Fruit fly (Drosophila melanogaster): Measurements from ENCODE around the gene CG14304.
A peak's percentile ranks its signal among the peaks of the same experiment; 100 is the strongest.

CG14304 gene

dm6 chr3R:18624541-18624940 is 3.4 kb upstream of the CG14304 start:
- TF ChIP-seq dmrt99B (tag; optimal IDR thresholded peaks at IDR 0.05) (peak; percentile 11), Hey (tag; optimal IDR thresholded peaks at IDR 0.05) (no peak), bsh (GFP tag; optimal IDR thresholded peaks at IDR 0.05) (peak in 1 of 2 experiments; percentile 11), vvl (GFP tag; IDR thresholded peaks at IDR 0.05) (0 out of 2 replicates have a peak, but pooled peaks have one; percentile 21), CG9817 (tag; optimal IDR thresholded peaks at IDR 0.05) (no peak), Fer1 (GFP tag; optimal IDR thresholded peaks at IDR 0.05) (no peak), CG8765 (GFP tag; IDR thresholded peaks at IDR 0.05) (no peak), Drgx (GFP tag; IDR thresholded peaks at IDR 0.05) (peak; percentile 66), sens (GFP tag) (peak; percentile 9), Pdp1 (GFP tag; optimal IDR thresholded peaks at IDR 0.05) (no peak), Sox102F (GFP tag; optimal IDR thresholded peaks at IDR 0.05) (peak; percentile 11), Aef1 (GFP tag; IDR thresholded peaks at IDR 0.05) (no peak), CG11504 (tag; optimal IDR thresholded peaks at IDR 0.05) (peak; percentile 5), tx (GFP tag; optimal IDR thresholded peaks at IDR 0.05) (no peak), CG6689 (GFP tag; IDR thresholded peaks at IDR 0.05) (0 out of 2 replicates have a peak, but pooled peaks have one; percentile 13), Dp (GFP tag; optimal IDR thresholded peaks at IDR 0.05) (no peak), gem (tag; optimal IDR thresholded peaks at IDR 0.05) (peak; percentile 25), CG9609 (GFP tag; optimal IDR thresholded peaks at IDR 0.05) (no peak)

dm6 chr3R:18619451-18619942 is 1.6 kb downstream of the CG14304 start:
- TF ChIP-seq H2.0 (GFP tag; IDR thresholded peaks at IDR 0.05), result no peak
- no peak for TF ChIP-seq Oaz (GFP tag; IDR thresholded peaks at IDR 0.05)
- peak in 1 of 2 experiments; percentile 4 for TF ChIP-seq bsh (GFP tag; optimal IDR thresholded peaks at IDR 0.05)
- peak; percentile 44 for TF ChIP-seq CG13775 (GFP tag; optimal IDR thresholded peaks at IDR 0.05)

- TF ChIP-seq MBD-R2 (GFP tag; IDR thresholded peaks at IDR 0.05) (no peak), fd96Cb (tag; optimal IDR thresholded peaks at IDR 0.05) (no peak), amos (GFP tag; IDR thresholded peaks at IDR 0.05; ENCODE audit: partially characterized antibody) (no peak), sug (tag; optimal IDR thresholded peaks at IDR 0.05) (no peak), Xbp1 (GFP tag; optimal IDR thresholded peaks at IDR 0.05) (no peak), lbe (GFP tag; optimal IDR thresholded peaks at IDR 0.05) (no peak), CG3726 (GFP tag; IDR thresholded peaks at IDR 0.05) (no peak), Nf-YB (GFP tag; optimal IDR thresholded peaks at IDR 0.05) (no peak), gsb (GFP tag; IDR thresholded peaks at IDR 0.05) (no peak), CG13424 (tag; optimal IDR thresholded peaks at IDR 0.05) (no peak), twi (tag; optimal IDR thresholded peaks at IDR 0.05) (no peak)
These were observed 3.7 kb downstream of the CG14304 start, which contains the start of gene CG7695 for dm6 chr3R:18617411-18617810. CG7695 (minus strand) TSS chr3R:18617511.

- TF ChIP-seq ap (GFP tag; IDR thresholded peaks at IDR 0.05) (no peak), HHEX (GFP tag; optimal IDR thresholded peaks at IDR 0.05) (no peak), ham (GFP tag; IDR thresholded peaks at IDR 0.05) (no peak), CG6683 (GFP tag; optimal IDR thresholded peaks at IDR 0.05) (no peak), CG15514 (GFP tag; optimal IDR thresholded peaks at IDR 0.05) (no peak)
These were observed 5.1 kb downstream of the CG14304 start for dm6 chr3R:18616007-18616406.
